Worm (Caenorhabditis elegans): ENCODE measurements around the gene Y110A2AL.6.

DNA sequence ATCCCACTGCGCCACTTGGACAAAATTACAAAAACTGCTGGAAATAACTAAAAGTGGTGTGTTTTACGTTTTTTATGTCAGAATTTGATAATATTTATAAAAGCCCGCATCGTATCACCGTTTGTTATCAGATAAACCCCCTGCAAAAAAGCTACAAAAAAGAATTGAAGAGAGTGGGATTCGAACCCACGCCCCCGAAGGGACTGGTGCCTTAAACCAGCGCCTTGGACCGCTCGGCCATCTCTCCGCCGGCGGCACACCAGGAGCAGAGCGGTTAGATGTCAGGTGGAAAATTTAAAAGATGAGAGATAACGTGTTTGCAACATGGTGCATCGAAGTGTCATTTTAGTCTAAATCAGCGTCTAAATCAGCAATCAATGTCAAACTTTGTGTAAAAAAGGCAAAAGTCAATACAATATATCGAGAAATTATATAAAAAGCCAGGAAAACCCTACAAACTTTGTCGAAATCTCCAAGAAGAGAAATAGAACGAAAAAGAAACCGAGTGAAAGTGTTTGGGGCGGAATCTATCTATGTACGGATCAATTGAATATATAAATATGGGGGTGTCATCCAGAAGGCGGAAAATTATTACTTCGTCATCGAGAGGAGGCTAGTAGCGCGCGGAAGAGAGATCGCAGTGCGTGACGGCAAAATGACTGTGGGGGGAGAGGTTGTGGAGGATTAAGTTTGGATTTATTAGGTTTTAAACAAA lies 20.1 kb upstream of the Y110A2AL.6 start:
- TF ChIP-seq egl-27 (tag; optimal IDR thresholded peaks at IDR 0.05) (no peak), nhr-11 (tag; optimal IDR thresholded peaks at IDR 0.05) (no peak), ama-1 (optimal IDR thresholded peaks at IDR 0.05) (no peak), nhr-90 (tag; optimal IDR thresholded peaks at IDR 0.05; ENCODE audit: poor library complexity) (no peak), nhr-28 (tag; optimal IDR thresholded peaks at IDR 0.05) (no peak), hpl-2 (GFP tag; optimal IDR thresholded peaks at IDR 0.05) (no peak), dpl-1 (GFP tag; optimal IDR thresholded peaks at IDR 0.05) (no peak), elt-2 (tag; optimal IDR thresholded peaks at IDR 0.05) (no peak), lin-13 (GFP tag; optimal IDR thresholded peaks at IDR 0.05) (no peak), ztf-4 (tag; optimal IDR thresholded peaks at IDR 0.05) (no peak), sptf-1 (tag; optimal IDR thresholded peaks at IDR 0.05) (no peak), C04F5.9 (tag; optimal IDR thresholded peaks at IDR 0.05) (no peak), zip-4 (GFP tag; optimal IDR thresholded peaks at IDR 0.05) (no peak)
